Worm (Caenorhabditis elegans) whole organism, L4/young adult: ENCODE data around the gene C47D12.4.

Experiments
- W03F9.2 ChIP-seq: fragments of 150-350 bp; optimal IDR thresholded peaks from 2 replicates; lab custom pipeline; 2014; ENCODE audit warnings: missing biosample characterization, missing genetic modification characterization
- dao-5 ChIP-seq: sonication (generic microtip); optimal IDR thresholded peaks from 2 replicates; lab custom pipeline; 2016; ENCODE audit warnings: missing genotype, missing genetic modification characterization, moderate library complexity, missing compliant biosample characterization
- him-1 ChIP-seq: sonication (generic microtip); optimal IDR thresholded peaks from 2 replicates; lab custom pipeline; 2016; ENCODE audit warnings: missing genotype, missing genetic modification reagents, missing genetic modification characterization, missing compliant biosample characterization

The C47D12.4 gene

DNA sequence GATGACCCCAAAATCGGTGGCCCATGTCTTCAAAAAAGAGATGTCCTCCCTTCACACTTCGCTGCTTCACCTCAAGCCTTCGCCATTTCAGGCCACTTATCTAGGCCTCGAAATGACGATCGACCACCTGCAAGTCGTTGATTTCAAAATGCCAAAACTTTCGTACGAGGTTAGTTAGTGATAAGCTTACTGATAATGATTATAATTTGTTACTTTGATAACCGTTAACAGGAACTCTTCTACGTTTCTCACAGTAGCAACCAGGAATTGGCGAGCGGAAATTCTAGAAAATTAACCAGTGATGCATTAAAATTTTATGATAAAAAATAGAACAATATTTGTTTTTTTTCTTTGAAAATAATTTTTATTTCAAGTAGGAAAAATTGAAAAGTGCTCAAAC, 34.7 kb upstream of the C47D12.4 start:
- TF ChIP-seq dao-5 = no peak
- no peak for TF ChIP-seq him-1 (tag; lab: Kevin White, UChicago)
- TF ChIP-seq W03F9.2 (tag; lab: Kevin White, UChicago) = no peak

DNA sequence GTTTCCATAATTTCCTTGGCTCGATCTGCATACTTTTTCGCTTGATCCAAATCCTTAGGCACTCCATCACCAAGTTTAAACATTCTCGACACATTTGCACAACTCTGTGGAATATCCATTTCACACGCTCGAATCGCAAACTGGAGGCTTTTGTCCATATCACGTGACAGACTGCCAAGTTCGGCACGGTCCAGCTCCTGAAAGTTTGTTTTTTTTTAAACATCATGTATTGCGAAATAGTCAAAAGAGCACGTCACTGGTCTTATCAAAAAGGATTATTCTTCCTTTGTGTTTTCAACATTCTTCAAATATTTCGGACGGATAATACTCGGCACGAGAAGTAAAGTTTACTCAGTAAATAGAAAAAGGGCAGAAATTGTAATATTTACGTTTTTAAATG, 32.3 kb upstream of the C47D12.4 start:
- no peak for TF ChIP-seq him-1 (tag; lab: Kevin White, UChicago)
- no peak for TF ChIP-seq W03F9.2 (tag; lab: Kevin White, UChicago)
- no peak for TF ChIP-seq dao-5

DNA sequence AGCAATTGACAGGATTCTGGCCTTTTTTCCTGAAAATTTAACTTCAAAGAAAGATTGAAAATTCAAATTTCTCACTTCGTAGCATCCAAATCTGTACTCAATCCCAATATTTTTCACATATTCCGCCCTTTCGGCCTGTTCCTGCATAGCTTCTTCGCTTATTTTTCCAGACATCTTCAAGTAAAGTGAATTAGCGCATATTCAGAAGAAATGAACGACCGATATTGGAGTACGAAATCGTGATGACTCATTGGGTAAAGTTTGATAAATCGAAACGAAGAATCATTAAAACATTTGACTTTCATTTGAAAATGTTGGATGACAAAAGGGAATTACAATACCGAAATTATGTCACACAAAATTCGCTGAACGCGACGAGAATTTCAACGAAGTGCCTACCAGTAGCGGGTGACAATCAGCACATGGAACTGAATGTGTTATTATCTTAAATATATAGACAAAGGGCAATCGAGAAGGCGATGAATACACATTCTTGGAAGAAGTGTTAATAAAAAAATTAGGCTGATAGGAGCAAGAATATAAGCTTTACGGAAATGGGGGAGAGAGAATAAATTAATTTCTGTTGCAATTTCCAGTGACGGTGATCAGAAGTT, 30.5 kb upstream of the C47D12.4 start, which contains the start of gene coa-7:
Gene coa-7, minus strand, starts transcription at position 174 of the 614 bp plus-strand sequence.
- TF ChIP-seq him-1 (tag; lab: Kevin White, UChicago) (no peak), W03F9.2 (tag; lab: Kevin White, UChicago) (no peak), dao-5 (no peak)

DNA sequence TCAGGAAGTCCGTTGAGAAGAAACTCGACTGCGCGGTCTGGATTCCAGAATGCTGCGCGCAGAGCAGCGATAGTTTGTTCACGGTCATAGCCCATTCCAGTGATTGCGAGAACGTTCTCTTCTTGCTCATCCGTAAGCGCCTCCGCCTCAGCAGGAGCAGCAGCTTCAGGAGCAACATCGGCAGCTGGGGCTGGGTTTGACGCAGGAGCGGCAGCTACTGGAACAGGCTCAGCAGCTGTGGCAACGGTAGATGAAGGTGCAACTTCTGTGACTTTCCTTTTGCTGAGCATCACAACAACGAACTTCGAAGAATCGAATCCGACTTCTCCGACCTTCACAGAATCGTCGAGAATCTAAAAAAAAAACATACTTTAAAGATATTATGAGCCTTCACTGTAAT, 29.4 kb upstream of the C47D12.4 start:
- TF ChIP-seq him-1 (tag; lab: Kevin White, UChicago) (no peak), dao-5 (no peak), W03F9.2 (tag; lab: Kevin White, UChicago) (no peak)

DNA sequence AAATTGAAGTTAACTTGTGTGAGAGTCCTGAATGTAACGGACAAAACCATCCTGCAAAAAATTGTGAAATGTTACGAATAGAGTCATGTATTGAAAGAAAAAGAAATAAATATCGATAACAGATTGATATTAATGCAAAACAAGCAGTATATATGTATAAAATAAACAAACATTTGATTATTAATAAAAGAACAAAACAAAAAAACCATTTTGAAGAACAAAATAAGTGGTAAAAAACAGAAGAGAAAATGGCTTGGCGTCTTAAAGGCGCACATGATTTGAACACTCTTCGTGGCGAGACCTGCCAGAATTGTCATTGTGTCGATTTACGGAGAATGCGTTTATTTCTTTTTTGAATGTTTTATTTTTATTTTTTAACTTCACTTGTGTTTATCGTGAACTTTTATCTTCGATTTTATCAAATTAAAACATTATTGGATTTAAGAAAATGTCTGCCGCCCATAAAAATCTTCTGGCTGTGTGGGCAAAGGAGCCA, 28.8 kb upstream of the C47D12.4 start, which contains the start of the genes rad-23 and rpn-12:
Gene rad-23, minus strand, starts transcription at position 51 of the 496 bp plus-strand sequence.
Gene rpn-12, plus strand, starts transcription at position 446 of the 496 bp plus-strand sequence.
- TF ChIP-seq W03F9.2 (tag; lab: Kevin White, UChicago) (peak; percentile 82), dao-5 (no peak)

DNA sequence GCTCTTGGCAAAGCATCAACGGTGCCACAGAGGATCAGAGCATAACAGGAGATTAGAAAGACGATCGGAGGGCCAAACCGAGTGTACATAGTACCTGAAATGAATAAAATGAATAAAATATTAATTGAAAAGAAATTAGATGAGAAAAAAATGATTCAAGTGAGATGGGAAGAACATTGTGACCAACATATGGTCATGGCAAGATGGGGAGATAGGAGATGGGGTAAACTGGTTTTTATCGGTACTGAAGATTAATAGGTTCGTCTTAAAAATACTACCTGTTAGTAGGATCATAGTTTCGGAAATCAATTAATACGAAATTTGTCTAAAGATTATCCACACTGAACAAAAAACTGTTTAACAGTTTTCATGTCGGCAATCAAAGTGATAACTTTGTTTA, 24.5 kb upstream of the C47D12.4 start, which contains the start of gene nep-1:
Gene nep-1, minus strand, starts transcription at position 101 of the 400 bp plus-strand sequence.
- TF ChIP-seq W03F9.2 (tag; lab: Kevin White, UChicago) (no peak), dao-5 (no peak), him-1 (tag; lab: Kevin White, UChicago) (no peak)

DNA sequence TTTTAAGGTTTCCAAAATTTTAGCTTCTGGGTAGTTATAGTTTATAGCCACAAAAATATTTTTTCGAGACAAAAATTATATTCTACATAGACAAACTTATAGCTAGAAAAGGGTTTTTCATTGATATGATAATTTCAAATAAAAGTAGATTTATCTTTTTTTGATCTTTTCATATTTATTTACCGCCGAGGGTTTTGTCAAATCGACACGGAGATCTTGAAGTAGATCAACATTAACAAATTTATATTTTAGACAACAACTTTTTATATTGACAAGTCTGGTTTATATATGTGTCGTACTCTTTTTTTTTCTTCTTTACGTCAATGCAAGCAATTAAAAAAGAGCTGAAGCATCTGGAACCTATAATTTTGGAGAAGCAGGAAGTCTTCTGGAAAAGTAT, 22.7 kb upstream of the C47D12.4 start:
- TF ChIP-seq dao-5 (no peak), him-1 (tag; lab: Kevin White, UChicago) (no peak), W03F9.2 (tag; lab: Kevin White, UChicago) (no peak)

DNA sequence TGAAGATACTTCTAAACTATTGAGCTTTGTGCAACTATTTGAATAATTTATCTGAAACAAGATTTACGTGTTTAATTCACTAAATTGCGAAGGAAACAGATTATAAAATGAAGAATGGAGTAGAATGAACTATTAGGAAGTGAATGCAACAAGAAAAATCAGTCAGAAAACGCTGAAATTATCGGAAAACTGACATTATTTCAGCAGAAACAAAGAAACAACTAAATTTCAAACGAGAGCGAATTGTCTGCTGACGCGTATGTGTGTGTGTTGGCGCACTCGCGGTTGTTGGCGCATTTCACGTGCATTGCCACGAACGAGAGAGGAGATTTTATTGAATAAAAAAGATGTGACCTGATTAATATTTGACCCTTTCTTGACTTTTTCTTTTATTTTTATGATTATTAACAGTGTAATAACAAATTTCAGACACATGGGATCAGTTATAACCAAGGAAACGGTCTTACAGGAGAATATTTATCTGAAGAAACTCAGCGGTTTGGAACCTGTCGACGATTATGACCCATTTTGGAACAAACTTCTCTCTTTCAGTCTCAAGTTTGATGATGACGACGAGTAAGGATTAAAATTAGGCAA, 5.6 kb upstream of the C47D12.4 start, which contains the start of the genes trr-1 and C47D12.2:
Gene trr-1, minus strand, starts transcription at position 51 of the 597 bp plus-strand sequence.
Gene C47D12.2, plus strand, starts transcription at position 430 of the 597 bp plus-strand sequence.
- no peak for TF ChIP-seq him-1 (tag; lab: Kevin White, UChicago)
- no peak for TF ChIP-seq dao-5
- no peak for TF ChIP-seq W03F9.2 (tag; lab: Kevin White, UChicago)

DNA sequence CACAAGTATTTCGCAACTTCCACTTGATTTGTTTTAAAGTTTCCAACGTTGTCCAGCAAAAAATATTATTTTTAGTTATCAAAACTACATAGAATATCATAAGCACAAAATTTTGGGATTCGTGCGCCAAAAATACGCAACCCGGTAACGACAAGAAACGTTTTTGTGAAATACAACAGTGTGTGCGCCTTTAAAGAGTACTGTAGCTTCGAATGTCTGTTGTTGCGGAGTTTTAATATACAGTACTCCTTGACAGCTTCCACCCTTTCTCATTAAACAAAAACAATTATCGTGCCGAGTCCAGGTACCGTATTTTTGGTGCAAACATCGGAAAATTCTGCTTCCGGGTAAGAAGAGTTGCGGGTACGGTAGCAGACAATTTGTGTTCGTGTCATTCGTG, 1.4 kb upstream of the C47D12.4 start:
- TF ChIP-seq him-1 (tag; lab: Kevin White, UChicago) (no peak), dao-5 (no peak), W03F9.2 (tag; lab: Kevin White, UChicago) (no peak)

DNA sequence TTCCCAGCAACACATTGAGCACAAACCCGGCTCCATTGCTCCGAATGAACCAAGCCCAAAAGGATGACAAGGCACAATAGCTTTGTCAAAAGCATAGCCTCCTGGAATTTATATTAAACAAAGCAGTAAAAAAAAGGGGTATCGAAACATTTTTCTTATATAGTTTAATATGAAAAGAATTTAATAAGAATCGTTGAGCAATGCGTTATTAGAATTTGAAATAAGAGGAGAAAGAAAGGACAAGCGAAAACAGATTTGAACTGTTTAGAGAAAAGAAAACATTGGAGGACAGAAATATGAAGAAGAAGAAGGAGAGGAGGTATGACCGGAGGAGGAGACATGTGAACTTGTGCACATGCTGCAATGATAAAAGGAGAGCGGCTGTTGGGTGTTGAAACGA, 3.6 kb downstream of the C47D12.4 start, which contains the start of gene C47D12.5:
Gene C47D12.5, minus strand, starts transcription at position 101 of the 400 bp plus-strand sequence.
- TF ChIP-seq dao-5 = no peak
- no peak for TF ChIP-seq W03F9.2 (tag; lab: Kevin White, UChicago)
- no peak for TF ChIP-seq him-1 (tag; lab: Kevin White, UChicago)

DNA sequence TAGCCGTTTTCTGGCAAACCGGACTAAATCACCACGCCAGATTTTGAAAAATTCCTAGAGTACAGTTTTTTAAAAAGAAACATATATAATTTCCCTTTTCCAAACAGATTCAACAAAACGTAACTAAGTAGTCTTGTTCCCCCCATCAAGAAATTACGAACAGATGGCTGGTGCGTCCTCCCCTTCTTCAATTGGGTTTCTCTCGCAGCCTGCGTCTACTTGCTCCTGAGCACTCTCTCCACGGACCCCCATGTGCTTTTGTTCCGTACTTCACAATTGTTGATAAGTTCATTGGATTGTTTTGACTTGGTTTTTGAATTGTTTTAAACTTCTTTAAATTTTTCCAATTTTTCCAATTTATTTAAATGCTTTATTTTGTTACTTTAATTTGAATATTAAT, 6.4 kb downstream of the C47D12.4 start:
- TF ChIP-seq him-1 (tag; lab: Kevin White, UChicago) (no peak), dao-5 (no peak), W03F9.2 (tag; lab: Kevin White, UChicago) (no peak)

DNA sequence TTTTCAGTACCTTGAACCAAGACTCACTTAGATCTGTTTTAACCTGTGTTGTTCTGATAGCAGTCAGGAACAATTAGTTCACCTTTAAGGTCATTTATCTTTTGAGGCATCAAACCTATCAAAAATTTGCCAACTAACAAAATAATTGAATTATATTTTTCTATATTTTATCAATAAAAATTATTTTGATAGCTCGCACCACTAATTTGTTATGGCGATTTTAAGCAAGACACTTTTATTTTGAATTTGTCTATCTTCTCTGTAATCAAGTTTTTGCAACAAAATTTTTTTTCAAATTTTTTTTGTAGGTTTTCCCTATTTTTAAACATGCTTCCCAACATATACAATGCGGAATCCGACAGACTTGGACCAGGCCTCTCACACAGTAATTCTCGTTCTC, 7.1 kb downstream of the C47D12.4 start, which contains the start of gene kel-1:
Gene kel-1, plus strand, starts transcription at position 301 of the 400 bp plus-strand sequence.
- no peak for TF ChIP-seq him-1 (tag; lab: Kevin White, UChicago)
- TF ChIP-seq W03F9.2 (tag; lab: Kevin White, UChicago) = no peak
- TF ChIP-seq dao-5 = no peak

DNA sequence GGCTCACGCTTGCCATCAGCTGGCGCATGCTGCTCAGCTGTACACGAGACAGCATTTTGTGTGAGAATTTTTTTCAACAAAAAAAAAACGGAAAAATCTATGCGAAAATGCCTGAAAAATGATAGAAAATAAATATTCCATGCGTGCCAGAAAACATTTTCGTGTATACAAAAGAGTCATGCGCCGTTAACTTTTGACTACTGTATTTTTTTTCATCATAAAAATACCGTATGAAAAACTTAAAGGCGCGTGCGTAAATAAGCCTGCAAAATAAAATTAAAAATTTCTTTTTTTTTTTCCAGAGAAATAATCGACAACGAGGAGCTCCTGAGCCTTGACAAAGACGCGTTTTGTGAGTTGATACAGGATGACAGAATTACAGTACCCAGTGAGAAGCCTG, 8.4 kb downstream of the C47D12.4 start:
- TF ChIP-seq him-1 (tag; lab: Kevin White, UChicago) (no peak), W03F9.2 (tag; lab: Kevin White, UChicago) (no peak), dao-5 (no peak)

DNA sequence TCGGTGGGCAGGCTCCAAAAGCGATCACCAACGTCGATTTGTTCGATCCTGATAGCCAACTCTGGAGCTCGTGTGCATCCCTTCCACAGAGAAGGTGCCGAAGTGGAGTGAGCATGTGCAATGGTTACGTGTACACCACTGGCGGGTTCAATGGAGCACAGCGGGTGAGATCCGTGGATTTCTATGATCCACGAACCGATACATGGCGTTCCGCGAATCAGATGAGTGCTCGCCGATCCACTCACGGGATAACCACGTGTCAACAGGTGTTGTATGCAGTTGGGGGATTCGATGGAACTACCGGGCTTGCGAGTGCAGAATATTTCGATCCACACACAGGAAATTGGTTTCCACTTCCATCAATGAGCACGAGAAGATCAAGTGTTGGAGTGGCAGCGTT, 9.3 kb downstream of the C47D12.4 start:
- TF ChIP-seq dao-5 (no peak), W03F9.2 (tag; lab: Kevin White, UChicago) (no peak), him-1 (tag; lab: Kevin White, UChicago) (no peak)
